Worm (Caenorhabditis elegans) whole organism, L3 larva: ENCODE data around the gene str-240.

Experiments used
- ZK546.5 ChIP-seq: sonication (generic microtip); optimal IDR thresholded peaks from 2 replicates; lab custom pipeline; 2017; ENCODE audit warnings: missing biosample characterization, missing genetic modification characterization
- aly-2 ChIP-seq: fragments of 150-350 bp; optimal IDR thresholded peaks from 2 replicates; lab custom pipeline; 2014; ENCODE audit warnings: missing biosample characterization, missing genetic modification characterization
- ama-1 ChIP-seq: fragments of 150-350 bp; optimal IDR thresholded peaks from 2 replicates; lab custom pipeline; 2018
- fos-1 ChIP-seq: fragments of 150-350 bp; optimal IDR thresholded peaks from 2 replicates; lab custom pipeline; 2014; ENCODE audit warnings: missing biosample characterization, missing genetic modification characterization
- jun-1 ChIP-seq: fragments of 150-350 bp; optimal IDR thresholded peaks from 2 replicates; lab custom pipeline; 2014; ENCODE audit warnings: missing biosample characterization, missing genetic modification reagents, missing genetic modification characterization
- nhr-237 ChIP-seq: fragments of 150-350 bp; optimal IDR thresholded peaks from 2 replicates; lab custom pipeline; 2014; ENCODE audit warnings: missing biosample characterization, missing genetic modification characterization
- nhr-43 ChIP-seq: sonication (generic microtip); optimal IDR thresholded peaks from 2 replicates; lab custom pipeline; 2016; ENCODE audit warnings: mild to moderate bottlenecking, missing genetic modification characterization, missing compliant biosample characterization; ENCODE audit not compliant: poor library complexity, severe bottlenecking
- nhr-67 ChIP-seq: fragments of 150-350 bp; optimal IDR thresholded peaks from 2 replicates; lab custom pipeline; 2014; ENCODE audit warnings: missing biosample characterization, missing genetic modification characterization
- pha-4 ChIP-seq: fragments of 150-350 bp; optimal IDR thresholded peaks from 2 replicates; lab custom pipeline; 2014; ENCODE audit warnings: missing biosample characterization, missing genetic modification reagents, missing genetic modification characterization
- unc-39 ChIP-seq: sonication (generic microtip); optimal IDR thresholded peaks from 4 replicates; lab custom pipeline; 2017; ENCODE audit warnings: missing biosample characterization, missing genetic modification characterization
- unc-62 ChIP-seq: fragments of 150-350 bp; sonication (generic microtip); optimal IDR thresholded peaks from 4 replicates; lab custom pipeline; 2014; ENCODE audit warnings: missing biosample characterization, missing genetic modification reagents, missing genetic modification characterization
- zag-1 ChIP-seq: fragments of 150-350 bp; optimal IDR thresholded peaks from 2 replicates; lab custom pipeline; 2014; ENCODE audit warnings: missing biosample characterization, missing genetic modification characterization
- ztf-4 ChIP-seq: fragments of 150-350 bp; optimal IDR thresholded peaks from 2 replicates; lab custom pipeline; 2014; ENCODE audit warnings: missing biosample characterization, missing genetic modification characterization

ce11 chrV:1550697-1551096 is 29.0 kb upstream of the str-240 start:
- TF ChIP-seq pha-4 (tag; lab: Kevin White, UChicago) (no peak), fos-1 (tag; lab: Kevin White, UChicago) (no peak), unc-62 (GFP tag; lab: Kevin White, UChicago) (no peak), ZK546.5 (tag; lab: Kevin White, UChicago) (no peak), ama-1 (lab: Kevin White, UChicago) (no peak), aly-2 (tag; lab: Kevin White, UChicago) (no peak), jun-1 (no peak), nhr-237 (tag; lab: Kevin White, UChicago) (no peak), zag-1 (no peak), nhr-43 (no peak), unc-39 (tag; lab: Kevin White, UChicago) (no peak), nhr-67 (tag; lab: Kevin White, UChicago) (no peak), ztf-4 (no peak)
